Fruit fly (Drosophila melanogaster): ENCODE measurements around the gene Itgbn.

Gene Itgbn

DNA sequence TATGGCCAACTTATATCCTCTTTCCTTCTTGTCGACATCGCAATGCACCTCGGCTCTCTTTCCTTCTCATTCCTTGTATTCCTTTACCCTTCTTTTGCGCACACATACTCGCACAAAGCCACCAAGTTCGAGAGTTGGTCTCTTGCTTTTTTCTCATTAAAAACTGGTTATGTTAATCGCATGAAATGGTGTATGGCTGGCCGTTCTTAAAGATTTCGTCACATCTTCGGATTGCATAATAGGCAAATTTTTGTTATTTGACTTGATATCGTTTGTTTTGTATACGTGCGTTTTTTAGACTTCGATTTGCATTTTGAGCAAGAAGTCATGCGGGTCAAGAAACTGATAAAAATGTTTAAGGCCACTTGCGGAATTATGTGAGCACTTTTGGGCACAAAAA, 18.0 kb downstream of the Itgbn start (continued):
- TF ChIP-seq CG18764 (GFP tag; optimal IDR thresholded peaks at IDR 0.05) = no peak
- peak in 1 of 2 experiments; percentile 66 for TF ChIP-seq Pdp1 (GFP tag; optimal IDR thresholded peaks at IDR 0.05)
- no peak for TF ChIP-seq chn (GFP tag; optimal IDR thresholded peaks at IDR 0.05)
- TF ChIP-seq her (GFP tag; optimal IDR thresholded peaks at IDR 0.05) = no peak
- no peak for TF ChIP-seq pum (GFP tag; optimal IDR thresholded peaks at IDR 0.05)
- peak; percentile 63 for TF ChIP-seq vvl (GFP tag; IDR thresholded peaks at IDR 0.05)
- no peak for TF ChIP-seq CG7928 (GFP tag; optimal IDR thresholded peaks at IDR 0.05)
- TF ChIP-seq chinmo (GFP tag; IDR thresholded peaks at IDR 0.05; ENCODE audit: partially characterized antibody) = peak; percentile 80; the same call in 2 of the 4 replicates

DNA sequence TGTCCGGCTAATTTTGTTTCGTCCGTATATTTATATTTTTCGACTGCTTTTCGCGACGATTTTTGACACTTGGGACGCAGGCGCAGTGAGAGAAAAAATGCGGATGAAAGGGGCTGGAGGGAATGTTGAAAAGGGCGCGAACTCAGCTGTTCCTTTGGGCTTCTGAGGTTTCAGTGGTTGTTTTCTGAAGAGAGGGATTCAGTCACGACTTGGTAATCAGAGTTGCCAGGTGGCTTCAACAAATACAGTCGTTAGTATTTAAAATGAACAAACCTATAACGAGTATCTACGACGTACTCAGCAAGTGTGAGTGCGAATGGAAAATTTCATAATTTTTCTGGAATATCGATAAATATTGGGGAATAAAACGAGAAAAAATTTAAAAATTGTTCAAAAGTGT, 18.6 kb downstream of the Itgbn start, which contains the start of gene CG9265:
Gene CG9265 (minus strand): TSS at position 68 of the 400 bp plus-strand sequence.
- TF ChIP-seq CG17568 (GFP tag; optimal IDR thresholded peaks at IDR 0.05) (no peak), CG10274 (GFP tag; optimal IDR thresholded peaks at IDR 0.05) (no peak), Ada2b (GFP tag; IDR thresholded peaks at IDR 0.05) (peak; percentile 14; the same call in 1 of the 2 replicates), CG2116 (GFP tag; optimal IDR thresholded peaks at IDR 0.05) (no peak), CG9932 (GFP tag; IDR thresholded peaks at IDR 0.05) (peak; percentile 36; the same call in 1 of the 2 replicates), Myb (GFP tag; optimal IDR thresholded peaks at IDR 0.05) (peak; percentile 20), her (GFP tag; optimal IDR thresholded peaks at IDR 0.05) (no peak), onecut (GFP tag; IDR thresholded peaks at IDR 0.05) (no peak), lilli (GFP tag; optimal IDR thresholded peaks at IDR 0.05) (peak; percentile 9), crp (GFP tag; optimal IDR thresholded peaks at IDR 0.05) (peak in 1 of 2 experiments; percentile 52), sr (GFP tag; IDR thresholded peaks at IDR 0.05) (no peak), CG1233 (GFP tag; optimal IDR thresholded peaks at IDR 0.05) (no peak), hth (optimal IDR thresholded peaks at IDR 0.05) (no peak), CG9437 (GFP tag; optimal IDR thresholded peaks at IDR 0.05) (no peak), Atf3 (GFP tag; optimal IDR thresholded peaks at IDR 0.05) (no peak), repo (GFP tag; optimal IDR thresholded peaks at IDR 0.05) (no peak), CG2202 (tag; optimal IDR thresholded peaks at IDR 0.05) (no peak), pzg (GFP tag; optimal IDR thresholded peaks at IDR 0.05) (peak; percentile 21), crc (GFP tag; optimal IDR thresholded peaks at IDR 0.05) (no peak), nerfin-1 (tag; optimal IDR thresholded peaks at IDR 0.05) (no peak), Med (GFP tag) (peak; percentile 48), E2f2 (GFP tag; IDR thresholded peaks at IDR 0.05) (no peak), CG14441 (GFP tag; IDR thresholded peaks at IDR 0.05) (no peak), Sry-δ (GFP tag; optimal IDR thresholded peaks at IDR 0.05) (no peak), ems (GFP tag; optimal IDR thresholded peaks at IDR 0.05) (peak; percentile 0), psq (GFP tag; optimal IDR thresholded peaks at IDR 0.05) (no peak), CG3065 (GFP tag; optimal IDR thresholded peaks at IDR 0.05) (no peak), gem (tag; optimal IDR thresholded peaks at IDR 0.05) (peak; percentile 4), CG12155 (GFP tag; optimal IDR thresholded peaks at IDR 0.05) (peak; percentile 10), Hr51 (GFP tag; optimal IDR thresholded peaks at IDR 0.05) (peak in 1 of 2 experiments; percentile 3), shn (GFP tag; optimal IDR thresholded peaks at IDR 0.05) (no peak), ttk (GFP tag; IDR thresholded peaks at IDR 0.05) (no peak), grau (tag; optimal IDR thresholded peaks at IDR 0.05) (peak; percentile 68), dimm (GFP tag; IDR thresholded peaks at IDR 0.05) (no peak), CG6654 (GFP tag; optimal IDR thresholded peaks at IDR 0.05) (no peak), Bdp1 (GFP tag; optimal IDR thresholded peaks at IDR 0.05) (no peak), CG2875 (GFP tag; optimal IDR thresholded peaks at IDR 0.05) (no peak), Dad (GFP tag; optimal IDR thresholded peaks at IDR 0.05) (no peak), Camta (GFP tag; optimal IDR thresholded peaks at IDR 0.05) (no peak), kah (GFP tag; optimal IDR thresholded peaks at IDR 0.05) (no peak), Dp (GFP tag; optimal IDR thresholded peaks at IDR 0.05) (no peak), CG12071 (GFP tag; optimal IDR thresholded peaks at IDR 0.05) (no peak), CG43689 (GFP tag; IDR thresholded peaks at IDR 0.05) (no peak), CG2120 (GFP tag; optimal IDR thresholded peaks at IDR 0.05) (peak; percentile 46)

All from whole organism, embryonic.